Worm (Caenorhabditis elegans) whole organism, young adult: ENCODE data around the gene tsfm-1.

Experiments
- F10E7.11 ChIP-seq: sonication (generic microtip); optimal IDR thresholded peaks from 2 replicates; lab custom pipeline; 2017; ENCODE audit warnings: mild to moderate bottlenecking, missing genetic modification characterization, moderate library complexity, missing compliant biosample characterization
- F49E8.2 ChIP-seq: sonication (generic microtip); optimal IDR thresholded peaks from 3 replicates; lab custom pipeline; 2017; ENCODE audit warnings: missing genetic modification characterization, mild to moderate bottlenecking, missing compliant biosample characterization, antibody characterized with exemption, moderate library complexity; ENCODE audit not compliant: insufficient read depth
- ZK185.1 ChIP-seq: sonication (generic microtip); optimal IDR thresholded peaks from 2 replicates; lab custom pipeline; 2016; ENCODE audit warnings: mild to moderate bottlenecking, missing genetic modification characterization, missing compliant biosample characterization; ENCODE audit not compliant: poor library complexity, severe bottlenecking
- athp-1 ChIP-seq: sonication (generic microtip); optimal IDR thresholded peaks from 2 replicates; lab custom pipeline; 2017; ENCODE audit warnings: mild to moderate bottlenecking, missing genetic modification characterization, missing compliant biosample characterization
- ceh-79 ChIP-seq: sonication (generic microtip); optimal IDR thresholded peaks from 2 replicates; lab custom pipeline; 2017; ENCODE audit warnings: mild to moderate bottlenecking, missing genetic modification characterization, missing compliant biosample characterization
- efl-1 ChIP-seq: fragments of 150-350 bp; optimal IDR thresholded peaks from 2 replicates; lab custom pipeline; 2014; ENCODE audit warnings: missing biosample characterization, missing genetic modification reagents, missing genetic modification characterization
- ets-4 ChIP-seq: fragments of 200-800 bp; sonication (Bioruptor generic); optimal IDR thresholded peaks from 2 replicates; lab custom pipeline; 2018; ENCODE audit warnings: mild to moderate bottlenecking, missing genetic modification characterization, missing compliant biosample characterization
- lin-35 ChIP-seq, 3 experiments: fragments of 150-350 bp in 2 of 3; sonication (generic microtip) in 1 of 3; optimal IDR thresholded peaks; 2 replicates each; lab custom pipeline; 2014 to 2018; ENCODE audit warnings: missing biosample characterization in 3 of 3, missing genetic modification characterization in 3 of 3, missing genetic modification reagents in 3 of 3
- lin-54 ChIP-seq: fragments of 200-800 bp; sonication (Bioruptor generic); optimal IDR thresholded peaks from 2 replicates; lab custom pipeline; 2018; ENCODE audit warnings: mild to moderate bottlenecking, missing genetic modification characterization, missing compliant biosample characterization
- pbrm-1 ChIP-seq: fragments of 200-800 bp; sonication (Bioruptor generic); IDR thresholded peaks from 2 replicates; pipeline ENCODE4 v1.3.6; 2022; ENCODE audit warnings: missing genetic modification reagents, missing genetic modification characterization, missing compliant biosample characterization
- snpc-1.1 ChIP-seq: sonication (generic microtip); optimal IDR thresholded peaks from 2 replicates; lab custom pipeline; 2017; ENCODE audit warnings: missing genetic modification characterization, mild to moderate bottlenecking, missing compliant biosample characterization, antibody characterized with exemption, moderate library complexity, missing genotype, missing genetic modification reagents; ENCODE audit not compliant: insufficient read depth
- unc-62 ChIP-seq: fragments of 150-350 bp; optimal IDR thresholded peaks from 2 replicates; lab custom pipeline; 2014; ENCODE audit warnings: missing biosample characterization, missing genetic modification reagents, missing genetic modification characterization

- TF ChIP-seq lin-35 (GFP tag; optimal IDR thresholded peaks at IDR 0.05; lab: Kevin White, UChicago) (no peak), efl-1 (no peak), snpc-1.1 (tag; lab: Kevin White, UChicago) (no peak), ets-4 (GFP tag; lab: Kevin White, UChicago) (no peak), athp-1 (tag; lab: Kevin White, UChicago) (no peak), lin-54 (GFP tag; lab: Kevin White, UChicago) (no peak), ceh-79 (tag; lab: Kevin White, UChicago) (no peak), ZK185.1 (no peak), F49E8.2 (tag; lab: Kevin White, UChicago) (no peak), unc-62 (GFP tag; lab: Kevin White, UChicago) (no peak), pbrm-1 (no peak), F10E7.11 (tag; lab: Kevin White, UChicago) (no peak)
Measured at ce11 chrV:12241126-12241525, 30.2 kb downstream of the tsfm-1 start, which contains the start of gene ttr-22.
